Fruit fly (Drosophila melanogaster): Measurements from ENCODE around the gene Cog4.
A peak's percentile ranks its signal among the peaks of the same experiment; 100 is the strongest.

Cog4 gene

dm6 chr2L:10442048-10442790 lies 46.2 kb downstream of the Cog4 start, which contains the start of gene loh (continued):
- no peak for TF ChIP-seq run (tag; optimal IDR thresholded peaks at IDR 0.05)
- TF ChIP-seq CG6854 (GFP tag; optimal IDR thresholded peaks at IDR 0.05) = peak; percentile 48
- TF ChIP-seq GATAe (GFP tag; conservative IDR thresholded peaks at IDR 0.05) = no peak
- peak in 1 of 3 experiments; percentile 79 for TF ChIP-seq lola (GFP tag; optimal IDR thresholded peaks at IDR 0.05)
- TF ChIP-seq Sry-β (GFP tag; optimal IDR thresholded peaks at IDR 0.05) = peak; percentile 30
- peak; percentile 33; the same call in 2 of the 3 replicates for TF ChIP-seq croc (GFP tag; conservative IDR thresholded peaks at IDR 0.05)
- peak; percentile 74 for TF ChIP-seq D19A (tag; optimal IDR thresholded peaks at IDR 0.05)
- no peak for TF ChIP-seq CG13123 (GFP tag; optimal IDR thresholded peaks at IDR 0.05)
- no peak for TF ChIP-seq sna (GFP tag; IDR thresholded peaks at IDR 0.05; ENCODE audit: partially characterized antibody)
- TF ChIP-seq MTF-1 (GFP tag; optimal IDR thresholded peaks at IDR 0.05; ENCODE audit: borderline replicate concordance) = no peak
- no peak for TF ChIP-seq CG4404 (GFP tag; IDR thresholded peaks at IDR 0.05)
- TF ChIP-seq az2 (GFP tag; optimal IDR thresholded peaks at IDR 0.05) = peak; percentile 45
- no peak for TF ChIP-seq insv (GFP tag; optimal IDR thresholded peaks at IDR 0.05)
- TF ChIP-seq ttk (GFP tag; IDR thresholded peaks at IDR 0.05) = 0 out of 2 replicates have a peak, but pooled peaks have one; percentile 38
- TF ChIP-seq twi (tag; optimal IDR thresholded peaks at IDR 0.05) = peak; percentile 42
- TF ChIP-seq wek (GFP tag; optimal IDR thresholded peaks at IDR 0.05) = no peak
- TF ChIP-seq E2f2 (GFP tag; IDR thresholded peaks at IDR 0.05) = peak; percentile 30; the same call in 1 of the 2 replicates
- no peak for TF ChIP-seq aop (GFP tag; IDR thresholded peaks at IDR 0.05)
- no peak; the same call in 2 of the 3 replicates for TF ChIP-seq so (GFP tag; IDR thresholded peaks at IDR 0.05)
- TF ChIP-seq onecut (GFP tag; IDR thresholded peaks at IDR 0.05) = 0 out of 2 replicates have a peak, but pooled peaks have one; percentile 28
- no peak for TF ChIP-seq Lpt (GFP tag; optimal IDR thresholded peaks at IDR 0.05)
- no peak for TF ChIP-seq CTCF (GFP tag; optimal IDR thresholded peaks at IDR 0.05)
- TF ChIP-seq Pdp1 (GFP tag; optimal IDR thresholded peaks at IDR 0.05) = no peak
- TF ChIP-seq slp2 (GFP tag; optimal IDR thresholded peaks at IDR 0.05) = no peak
- no peak for TF ChIP-seq HLHmδ (GFP tag; optimal IDR thresholded peaks at IDR 0.05)
- TF ChIP-seq gro (GFP tag; optimal IDR thresholded peaks at IDR 0.05) = no peak
- TF ChIP-seq Sin3A (optimal IDR thresholded peaks at IDR 0.05) = no peak
- no peak for TF ChIP-seq CrebB (tag; optimal IDR thresholded peaks at IDR 0.05)
- TF ChIP-seq Aef1 (GFP tag; IDR thresholded peaks at IDR 0.05) = no peak
- TF ChIP-seq CG43689 (GFP tag; IDR thresholded peaks at IDR 0.05) = no peak
- no peak for TF ChIP-seq ssp (GFP tag; IDR thresholded peaks at IDR 0.05)
- peak; percentile 75 for TF ChIP-seq CG11696 (GFP tag; IDR thresholded peaks at IDR 0.05)
- TF ChIP-seq NC2α (GFP tag; optimal IDR thresholded peaks at IDR 0.05) = no peak
- TF ChIP-seq seq (GFP tag; IDR thresholded peaks at IDR 0.05) = 0 out of 2 replicates have a peak, but pooled peaks have one; percentile 22
- TF ChIP-seq CG11695 (GFP tag; IDR thresholded peaks at IDR 0.05) = peak; percentile 49; the same call in 1 of the 3 replicates
- TF ChIP-seq CG14050 (GFP tag; IDR thresholded peaks at IDR 0.05) = no peak
- TF ChIP-seq CG15011 (GFP tag; optimal IDR thresholded peaks at IDR 0.05) = no peak
- peak; percentile 77 for TF ChIP-seq CG8924 (tag; optimal IDR thresholded peaks at IDR 0.05)
- no peak for TF ChIP-seq abd-A (tag; optimal IDR thresholded peaks at IDR 0.05)
- no peak for TF ChIP-seq CG7372 (GFP tag; IDR thresholded peaks at IDR 0.05)
- TF ChIP-seq CG2116 (GFP tag; optimal IDR thresholded peaks at IDR 0.05) = no peak
- no peak for TF ChIP-seq gce (GFP tag; IDR thresholded peaks at IDR 0.05)
- no peak for TF ChIP-seq her (GFP tag; optimal IDR thresholded peaks at IDR 0.05)
- peak; percentile 10 for TF ChIP-seq CG6683 (GFP tag; optimal IDR thresholded peaks at IDR 0.05)
- TF ChIP-seq kah (GFP tag; optimal IDR thresholded peaks at IDR 0.05) = peak; percentile 35
- no peak for TF ChIP-seq CG34224 (GFP tag; IDR thresholded peaks at IDR 0.05; ENCODE audit: partially characterized antibody)
- TF ChIP-seq chn (GFP tag; optimal IDR thresholded peaks at IDR 0.05) = no peak
- TF ChIP-seq Ravus (GFP tag; IDR thresholded peaks at IDR 0.05) = no peak
- peak; percentile 77 for TF ChIP-seq CG2712 (tag; optimal IDR thresholded peaks at IDR 0.05)
- TF ChIP-seq bab2 (GFP tag; optimal IDR thresholded peaks at IDR 0.05) = no peak
- no peak for TF ChIP-seq ranshi (GFP tag; IDR thresholded peaks at IDR 0.05)

Data from whole organism, embryonic.